Worm (Caenorhabditis elegans) whole organism, L2 larva: ENCODE results near the gene Y39B6A.34.

ENCODE experiments used
- lin-13 ChIP-seq: fragments of 150-350 bp; optimal IDR thresholded peaks from 2 replicates; lab custom pipeline; 2014; ENCODE audit warnings: missing biosample characterization, missing genetic modification reagents, missing genetic modification characterization
- lsy-2 ChIP-seq, 2 experiments: fragments of 150-350 bp in 1 of 2; sonication (generic microtip) in 1 of 2; optimal IDR thresholded peaks; 2 replicates each; lab custom pipeline; 2014 to 2017; ENCODE audit warnings: missing biosample characterization in 2 of 2, missing genetic modification characterization in 2 of 2
- ztf-4 ChIP-seq: fragments of 150-350 bp; optimal IDR thresholded peaks from 2 replicates; lab custom pipeline; 2014; ENCODE audit warnings: missing biosample characterization, missing genetic modification characterization

DNA sequence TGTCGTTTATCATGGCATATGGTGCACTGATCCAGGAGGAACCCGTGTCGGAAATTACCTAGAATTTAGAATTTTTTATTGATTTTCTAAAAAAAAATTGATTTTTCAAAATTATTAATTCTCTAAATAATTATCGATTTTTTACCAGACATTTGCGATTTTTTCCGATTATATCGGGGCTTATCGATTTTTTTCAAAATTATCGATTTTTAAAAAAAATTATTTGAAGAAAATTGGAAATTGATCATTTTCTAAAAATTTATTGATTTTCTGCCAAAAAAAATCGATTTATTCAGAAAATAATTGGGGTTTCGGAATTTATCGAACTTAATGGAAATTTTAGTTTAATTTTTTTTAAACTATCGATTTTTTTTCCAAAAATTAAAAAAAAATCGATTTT, 35.2 kb downstream of the Y39B6A.34 start:
- TF ChIP-seq lin-13, result no peak
- TF ChIP-seq lsy-2 (tag; optimal IDR thresholded peaks at IDR 0.05; lab: Kevin White, UChicago), result no peak
- no peak for TF ChIP-seq ztf-4 (tag; lab: Kevin White, UChicago)
